Fruit fly (Drosophila melanogaster) whole organism, embryonic: ENCODE measurements around the gene Rpt6R.

Source experiments
- Abd-B ChIP-seq: fragments of 200-800 bp; sonication (Bioruptor generic); optimal IDR thresholded peaks from 2 replicates; lab custom pipeline; 2018; ENCODE audit warnings: missing biosample characterization, mild to moderate bottlenecking, missing genetic modification characterization, moderate library complexity
- B-H2 ChIP-seq: fragments of 200-800 bp; sonication (Bioruptor generic); optimal IDR thresholded peaks from 2 replicates; lab custom pipeline; 2018; ENCODE audit warnings: missing biosample characterization, mild to moderate bottlenecking, missing genetic modification characterization
- CG10654 ChIP-seq: fragments of 200-800 bp; sonication (Bioruptor generic); optimal IDR thresholded peaks from 2 replicates; lab custom pipeline; 2016; ENCODE audit warnings: missing biosample characterization, missing genetic modification characterization
- CG11695 ChIP-seq: fragments of 200-800 bp; sonication (Bioruptor generic); IDR thresholded peaks from 3 replicates; pipeline ENCODE4 v1.3.6; 2022; ENCODE audit warnings: missing biosample characterization, missing genetic modification characterization
- CG12104 ChIP-seq: fragments of 200-800 bp; sonication (Bioruptor generic); optimal IDR thresholded peaks from 3 replicates; lab custom pipeline; 2016; ENCODE audit warnings: missing biosample characterization, missing genetic modification characterization
- CG15696 ChIP-seq: fragments of 200-800 bp; sonication (Bioruptor generic); optimal IDR thresholded peaks from 2 replicates; lab custom pipeline; 2019; ENCODE audit warnings: missing biosample characterization, mild to moderate bottlenecking, missing genetic modification characterization, moderate library complexity
- CG17361 ChIP-seq: fragments of 200-800 bp; sonication (Bioruptor generic); IDR thresholded peaks from 3 replicates; pipeline ENCODE4 v1.3.6; 2022; ENCODE audit warnings: missing biosample characterization, missing genetic modification characterization
- CG18262 ChIP-seq: fragments of 200-800 bp; optimal IDR thresholded peaks from 3 replicates; lab custom pipeline; 2019; ENCODE audit warnings: missing biosample characterization, mild to moderate bottlenecking, missing genetic modification characterization, moderate library complexity
- CG18764 ChIP-seq: fragments of 200-800 bp; sonication (Bioruptor generic); optimal IDR thresholded peaks from 3 replicates; lab custom pipeline; 2016; ENCODE audit warnings: missing biosample characterization, missing genetic modification characterization
- CG2889 ChIP-seq: fragments of 200-800 bp; sonication (Bioruptor generic); IDR thresholded peaks from 3 replicates; pipeline ENCODE4 v1.3.6; 2022; ENCODE audit warnings: missing biosample characterization, missing genetic modification characterization
- CG31365 ChIP-seq: fragments of 200-800 bp; sonication (Bioruptor generic); optimal IDR thresholded peaks from 2 replicates; lab custom pipeline; 2018; ENCODE audit warnings: missing biosample characterization, mild to moderate bottlenecking, missing genetic modification characterization
- CG31441 ChIP-seq: fragments of 200-800 bp; sonication (Bioruptor generic); IDR thresholded peaks from 2 replicates; pipeline ENCODE4 v1.3.6; 2022; ENCODE audit warnings: missing biosample characterization, missing genetic modification characterization
- CG32767 ChIP-seq: fragments of 200-800 bp; sonication (Bioruptor generic); IDR thresholded peaks from 2 replicates; pipeline ENCODE4 v1.3.6; 2022; ENCODE audit warnings: missing biosample characterization, missing genetic modification characterization
- CG3838 ChIP-seq: fragments of 200-800 bp; sonication (Bioruptor generic); optimal IDR thresholded peaks from 3 replicates; lab custom pipeline; 2016; ENCODE audit warnings: missing biosample characterization, missing genetic modification characterization
- CG4282 ChIP-seq: fragments of 200-800 bp; sonication (Bioruptor generic); optimal IDR thresholded peaks from 2 replicates; lab custom pipeline; 2016; ENCODE audit warnings: missing biosample characterization, missing genetic modification characterization
- CG4404 ChIP-seq: fragments of 200-800 bp; sonication (Bioruptor generic); IDR thresholded peaks from 2 replicates; pipeline ENCODE4 v1.3.6; 2022; ENCODE audit warnings: missing biosample characterization, missing genetic modification characterization
- CG7556 ChIP-seq: fragments of 200-800 bp; sonication (Bioruptor generic); optimal IDR thresholded peaks from 2 replicates; lab custom pipeline; 2017; ENCODE audit warnings: missing biosample characterization, mild to moderate bottlenecking, missing genetic modification characterization
- CG9932 ChIP-seq: fragments of 200-800 bp; sonication (Bioruptor generic); IDR thresholded peaks from 2 replicates; pipeline ENCODE4 v1.3.6; 2022; ENCODE audit warnings: missing biosample characterization, missing genetic modification characterization
- Deaf1 ChIP-seq: fragments of 200-800 bp; optimal IDR thresholded peaks from 3 replicates; lab custom pipeline; 2019; ENCODE audit warnings: missing biosample characterization, mild to moderate bottlenecking, missing genetic modification characterization, moderate library complexity
- Doc2 ChIP-seq: fragments of 200-800 bp; sonication (Bioruptor generic); IDR thresholded peaks from 2 replicates; pipeline ENCODE4 v1.3.6; 2022; ENCODE audit warnings: missing biosample characterization, missing genetic modification characterization
- Dref ChIP-seq: fragments of 200-800 bp; sonication (Bioruptor generic); IDR thresholded peaks from 2 replicates; pipeline ENCODE4 v1.3.6; 2022; ENCODE audit warnings: missing biosample characterization, missing genetic modification characterization
- E2f2 ChIP-seq: fragments of 200-800 bp; sonication (Bioruptor generic); IDR thresholded peaks from 2 replicates; pipeline ENCODE4 v1.3.6; 2022; ENCODE audit warnings: missing biosample characterization, missing genetic modification characterization
- Ets97D ChIP-seq: fragments of 200-800 bp; sonication (Bioruptor generic); optimal IDR thresholded peaks from 3 replicates; lab custom pipeline; 2016; ENCODE audit warnings: missing biosample characterization, missing genetic modification characterization
- Gsc ChIP-seq: fragments of 200-800 bp; sonication (Bioruptor generic); IDR thresholded peaks from 2 replicates; pipeline ENCODE4 v1.3.6; 2022; ENCODE audit warnings: missing biosample characterization, missing genetic modification characterization
- Hr51 ChIP-seq, 2 experiments: fragments of 200-800 bp; sonication (Bioruptor generic); optimal IDR thresholded peaks; 2 replicates in 1 of 2; 3 replicates in 1 of 2; lab custom pipeline; 2016 to 2018; ENCODE audit warnings: missing biosample characterization in 2 of 2, missing genetic modification characterization in 2 of 2, mild to moderate bottlenecking in 1 of 2, moderate library complexity in 1 of 2
- Mes4 ChIP-seq: fragments of 200-800 bp; sonication (Bioruptor generic); optimal IDR thresholded peaks from 2 replicates; lab custom pipeline; 2016; ENCODE audit warnings: missing biosample characterization, missing genetic modification characterization
- Nf-YC ChIP-seq: fragments of 200-800 bp; optimal IDR thresholded peaks from 3 replicates; lab custom pipeline; 2019; ENCODE audit warnings: missing biosample characterization, mild to moderate bottlenecking, missing genetic modification characterization, moderate library complexity
- Ravus ChIP-seq: fragments of 200-800 bp; sonication (Bioruptor generic); IDR thresholded peaks from 2 replicates; pipeline ENCODE4 v1.3.6; 2022; ENCODE audit warnings: missing biosample characterization, missing genetic modification characterization
- Sox102F ChIP-seq: fragments of 200-800 bp; sonication (Bioruptor generic); optimal IDR thresholded peaks from 2 replicates; lab custom pipeline; 2018; ENCODE audit warnings: missing biosample characterization, mild to moderate bottlenecking, missing genetic modification characterization, moderate library complexity
- abd-A ChIP-seq: fragments of 200-800 bp; sonication (Bioruptor generic); optimal IDR thresholded peaks from 3 replicates; lab custom pipeline; 2019; ENCODE audit warnings: missing biosample characterization, mild to moderate bottlenecking, missing genetic modification characterization, moderate library complexity
- ara ChIP-seq: fragments of 200-800 bp; sonication (Bioruptor generic); IDR thresholded peaks from 2 replicates; pipeline ENCODE4 v1.3.6; 2022; ENCODE audit warnings: missing biosample characterization, missing genetic modification characterization
- ato ChIP-seq: fragments of 200-800 bp; sonication (Bioruptor generic); IDR thresholded peaks from 2 replicates; pipeline ENCODE4 v1.3.6; 2022; ENCODE audit warnings: missing biosample characterization, missing genetic modification characterization; ENCODE audit not compliant: partially characterized antibody
- caup ChIP-seq: fragments of 200-800 bp; sonication (Bioruptor generic); optimal IDR thresholded peaks from 3 replicates; lab custom pipeline; 2017; ENCODE audit warnings: missing biosample characterization, mild to moderate bottlenecking, missing genetic modification characterization, moderate library complexity; ENCODE audit not compliant: severe bottlenecking
- chif ChIP-seq, 2 experiments: fragments of 200-800 bp; sonication (Bioruptor generic); optimal IDR thresholded peaks; 3 replicates each; lab custom pipeline; 2016; ENCODE audit warnings: missing biosample characterization in 2 of 2, missing genetic modification characterization in 2 of 2
- chm ChIP-seq: fragments of 200-800 bp; sonication (Bioruptor generic); IDR thresholded peaks from 2 replicates; pipeline ENCODE4 v1.3.6; 2022; ENCODE audit warnings: missing biosample characterization, missing genetic modification characterization
- crc ChIP-seq: fragments of 200-800 bp; sonication (Bioruptor generic); optimal IDR thresholded peaks from 2 replicates; lab custom pipeline; 2016; ENCODE audit warnings: missing biosample characterization, missing genetic modification characterization
- dati ChIP-seq: fragments of 200-800 bp; sonication (Bioruptor generic); IDR thresholded peaks from 2 replicates; pipeline ENCODE4 v1.3.6; 2022; ENCODE audit warnings: missing biosample characterization, missing genetic modification characterization
- fu2 ChIP-seq: fragments of 200-800 bp; sonication (Bioruptor generic); optimal IDR thresholded peaks from 2 replicates; lab custom pipeline; 2016; ENCODE audit warnings: missing biosample characterization, missing genetic modification characterization
- h ChIP-seq: fragments of >200 bp; optimal IDR thresholded peaks from 2 replicates; lab custom pipeline; 2017
- kni ChIP-seq: fragments of 200-800 bp; sonication (Bioruptor generic); optimal IDR thresholded peaks from 3 replicates; lab custom pipeline; 2017; ENCODE audit warnings: mild to moderate bottlenecking, missing biosample characterization, missing genetic modification reagents, missing genetic modification characterization
- lilli ChIP-seq: fragments of 200-800 bp; sonication (Bioruptor generic); optimal IDR thresholded peaks from 3 replicates; lab custom pipeline; 2016; ENCODE audit warnings: missing biosample characterization, missing genetic modification characterization
- lola ChIP-seq, 3 experiments: fragments of >200 bp in 2 of 3; fragments of 200-800 bp in 1 of 3; sonication (Bioruptor generic) in 1 of 3; optimal IDR thresholded peaks; 2 replicates each; lab custom pipeline; 2017 to 2019; ENCODE audit warnings: missing biosample characterization in 3 of 3, missing genetic modification characterization in 3 of 3, mild to moderate bottlenecking in 1 of 3, moderate library complexity in 1 of 3
- nerfin-2 ChIP-seq: fragments of 200-800 bp; sonication (Bioruptor generic); IDR thresholded peaks from 2 replicates; pipeline ENCODE4 v1.3.6; 2022; ENCODE audit warnings: missing biosample characterization, missing genetic modification characterization; ENCODE audit not compliant: partially characterized antibody
- peb ChIP-seq: fragments of 200-800 bp; sonication (Bioruptor generic); IDR thresholded peaks from 2 replicates; pipeline ENCODE4 v1.3.6; 2022; ENCODE audit warnings: missing biosample characterization, missing genetic modification characterization
- sens-2 ChIP-seq: fragments of 200-800 bp; sonication (Bioruptor generic); IDR thresholded peaks from 2 replicates; pipeline ENCODE4 v1.3.6; 2022; ENCODE audit warnings: missing biosample characterization, missing genetic modification characterization
- slbo ChIP-seq: fragments of 200-800 bp; sonication (Bioruptor generic); IDR thresholded peaks from 2 replicates; pipeline ENCODE4 v1.3.6; 2022; ENCODE audit warnings: missing biosample characterization, missing genetic modification characterization
- trh ChIP-seq: fragments of 200-800 bp; sonication (Bioruptor generic); optimal IDR thresholded peaks from 2 replicates; lab custom pipeline; 2016; ENCODE audit warnings: missing biosample characterization, missing genetic modification characterization
- unpg ChIP-seq: fragments of 200-800 bp; sonication (Bioruptor generic); optimal IDR thresholded peaks from 3 replicates; lab custom pipeline; 2018; ENCODE audit warnings: missing biosample characterization, mild to moderate bottlenecking, missing genetic modification characterization, moderate library complexity
- usp ChIP-seq: fragments of >200 bp; optimal IDR thresholded peaks from 2 replicates; lab custom pipeline; 2017; ENCODE audit warnings: missing biosample characterization, missing genetic modification characterization
- wdn ChIP-seq: fragments of 200-800 bp; sonication (Bioruptor generic); IDR thresholded peaks from 2 replicates; pipeline ENCODE4 v1.3.6; 2022; ENCODE audit warnings: missing biosample characterization, missing genetic modification characterization

Rpt6R gene

dm6 chr3R:30600154-30601009 is 16.9 kb upstream of the Rpt6R start (continued):
- TF ChIP-seq Ets97D (GFP tag; lab: Kevin White, UChicago) (peak; percentile 42), CG10654 (GFP tag; lab: Kevin White, UChicago) (peak; percentile 83), CG2889 (GFP tag; lab: Robert Waterston, UW) (peak; percentile 83), ato (GFP tag; lab: Robert Waterston, UW) (no peak), CG11695 (peak; percentile 95), Doc2 (GFP tag; lab: Robert Waterston, UW) (0 out of 2 replicates have a peak, but pooled peaks have one; percentile 43), dati (GFP tag; lab: Robert Waterston, UW) (peak; percentile 77), caup (GFP tag; lab: Kevin White, UChicago) (peak; percentile 91), kni (GFP tag; lab: Kevin White, UChicago) (no peak), B-H2 (GFP tag; lab: Kevin White, UChicago) (peak; percentile 70), slbo (peak; percentile 94), unpg (GFP tag; lab: Kevin White, UChicago) (peak; percentile 95), CG12104 (GFP tag; lab: Kevin White, UChicago) (peak; percentile 92), CG4282 (GFP tag; lab: Kevin White, UChicago) (peak; percentile 54), Abd-B (peak; percentile 70), CG18262 (tag; lab: Kevin White, UChicago) (peak; percentile 93), chm (GFP tag; lab: Robert Waterston, UW) (peak; percentile 97), E2f2 (GFP tag; lab: Robert Waterston, UW) (peak; percentile 78), CG4404 (GFP tag; lab: Robert Waterston, UW) (peak; percentile 51), CG18764 (GFP tag; lab: Kevin White, UChicago) (peak; percentile 88), CG17361 (peak; percentile 89), chif (GFP tag; optimal IDR thresholded peaks at IDR 0.05; lab: Kevin White, UChicago) (peak; percentile 81 to 86), CG31441 (GFP tag; lab: Robert Waterston, UW) (peak; percentile 85), Sox102F (GFP tag; lab: Kevin White, UChicago) (peak; percentile 92), peb (GFP tag; lab: Robert Waterston, UW) (peak; percentile 86), CG9932 (GFP tag; lab: Robert Waterston, UW) (peak; percentile 87), Hr51 (GFP tag; optimal IDR thresholded peaks at IDR 0.05; lab: Kevin White, UChicago) (peak; percentile 84 to 94), lilli (GFP tag; lab: Kevin White, UChicago) (peak; percentile 93), Mes4 (peak; percentile 86), nerfin-2 (GFP tag; lab: Robert Waterston, UW) (no peak), Dref (GFP tag; lab: Robert Waterston, UW) (no peak), usp (GFP tag; lab: Kevin White, UChicago) (no peak), Deaf1 (peak; percentile 67), h (lab: Kevin White, UChicago) (no peak), wdn (GFP tag; lab: Robert Waterston, UW) (peak; percentile 87), fu2 (GFP tag; lab: Kevin White, UChicago) (peak; percentile 80), CG7556 (peak; percentile 95), Gsc (GFP tag; lab: Robert Waterston, UW) (no peak), CG31365 (tag; lab: Kevin White, UChicago) (peak; percentile 63), crc (GFP tag; lab: Kevin White, UChicago) (peak; percentile 85), abd-A (tag; lab: Kevin White, UChicago) (no peak), Ravus (GFP tag; lab: Robert Waterston, UW) (peak; percentile 70), sens-2 (GFP tag; lab: Robert Waterston, UW) (peak; percentile 91), lola (GFP tag; optimal IDR thresholded peaks at IDR 0.05; lab: Kevin White, UChicago) (peak in 1 of 3 experiments; percentile 83), CG3838 (GFP tag; lab: Kevin White, UChicago) (peak; percentile 83), ara (GFP tag; lab: Robert Waterston, UW) (peak; percentile 93), Nf-YC (tag; lab: Kevin White, UChicago) (peak; percentile 76), CG15696 (tag; lab: Kevin White, UChicago) (peak; percentile 74), CG32767 (GFP tag; lab: Robert Waterston, UW) (peak; percentile 89), trh (GFP tag; lab: Kevin White, UChicago) (peak; percentile 89)
